Fruit fly (Drosophila melanogaster): Measurements from ENCODE around the gene CG17568.
A peak's percentile ranks its signal among the peaks of the same experiment; 100 is the strongest.

CG17568 gene

DNA sequence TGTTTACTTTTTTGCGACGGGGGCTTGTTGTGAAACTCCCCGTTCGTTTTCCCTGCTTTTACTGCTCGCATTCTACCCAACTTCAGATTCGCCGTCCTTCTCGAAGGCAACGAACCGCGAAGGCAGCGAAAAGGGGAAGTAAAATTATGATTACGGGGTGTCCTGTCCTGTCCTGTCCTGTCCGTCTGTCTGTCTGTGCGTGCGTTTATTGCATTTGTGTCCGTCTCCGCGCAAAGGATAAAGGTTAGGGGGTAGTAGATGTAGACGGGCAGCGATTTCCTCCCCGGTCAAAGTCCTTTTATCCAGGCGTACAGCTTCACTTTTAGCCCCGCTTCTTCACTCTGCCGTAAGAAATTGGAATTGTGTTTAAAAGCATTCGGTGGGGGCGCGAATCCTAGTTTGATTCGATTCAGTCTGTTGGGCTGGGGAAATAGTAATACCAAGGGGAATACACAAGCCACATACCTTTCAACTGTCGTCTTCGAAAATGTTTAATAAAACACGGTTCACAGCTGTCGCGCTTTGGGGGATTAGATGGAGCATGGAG, 14.3 kb downstream of the CG17568 start:
- TF ChIP-seq CG10274 (GFP tag; optimal IDR thresholded peaks at IDR 0.05) (no peak), sna (GFP tag; IDR thresholded peaks at IDR 0.05; ENCODE audit: partially characterized antibody) (no peak), Gug (GFP tag; IDR thresholded peaks at IDR 0.05) (no peak), Max (GFP tag; optimal IDR thresholded peaks at IDR 0.05) (no peak), CG17568 (GFP tag; optimal IDR thresholded peaks at IDR 0.05) (no peak), sens (GFP tag) (peak; percentile 46), pros (GFP tag; optimal IDR thresholded peaks at IDR 0.05) (peak; percentile 96), NC2α (GFP tag; optimal IDR thresholded peaks at IDR 0.05) (no peak), Xbp1 (GFP tag; optimal IDR thresholded peaks at IDR 0.05) (no peak), exex (tag; optimal IDR thresholded peaks at IDR 0.05) (no peak), Adf1 (GFP tag; IDR thresholded peaks at IDR 0.05) (peak; percentile 8; the same call in 1 of the 2 replicates), CG13287 (GFP tag; IDR thresholded peaks at IDR 0.05; ENCODE audit: partially characterized antibody) (no peak), CG3281 (GFP tag; optimal IDR thresholded peaks at IDR 0.05) (no peak), Fer1 (GFP tag; optimal IDR thresholded peaks at IDR 0.05) (no peak), CG18599 (GFP tag; optimal IDR thresholded peaks at IDR 0.05) (no peak), abd-A (tag; optimal IDR thresholded peaks at IDR 0.05) (peak; percentile 88), CG3163 (GFP tag; optimal IDR thresholded peaks at IDR 0.05) (no peak), Oli (tag; optimal IDR thresholded peaks at IDR 0.05) (no peak), CG32767 (GFP tag; IDR thresholded peaks at IDR 0.05) (no peak), CG8089 (GFP tag; optimal IDR thresholded peaks at IDR 0.05) (no peak), gcm2 (GFP tag; optimal IDR thresholded peaks at IDR 0.05) (no peak), corto (GFP tag; optimal IDR thresholded peaks at IDR 0.05) (no peak), gro (GFP tag; optimal IDR thresholded peaks at IDR 0.05) (no peak), Drgx (GFP tag; IDR thresholded peaks at IDR 0.05) (no peak), Med (GFP tag) (peak; percentile 71), Rx (GFP tag; IDR thresholded peaks at IDR 0.05) (no peak), lov (optimal IDR thresholded peaks at IDR 0.05) (no peak), lov (GFP tag; IDR thresholded peaks at IDR 0.05) (0 out of 3 replicates have a peak, but pooled peaks have one; percentile 18), CG32772 (GFP tag; IDR thresholded peaks at IDR 0.05) (no peak), sqz (GFP tag; optimal IDR thresholded peaks at IDR 0.05) (peak; percentile 39), CG18476 (GFP tag; optimal IDR thresholded peaks at IDR 0.05) (no peak)

DNA sequence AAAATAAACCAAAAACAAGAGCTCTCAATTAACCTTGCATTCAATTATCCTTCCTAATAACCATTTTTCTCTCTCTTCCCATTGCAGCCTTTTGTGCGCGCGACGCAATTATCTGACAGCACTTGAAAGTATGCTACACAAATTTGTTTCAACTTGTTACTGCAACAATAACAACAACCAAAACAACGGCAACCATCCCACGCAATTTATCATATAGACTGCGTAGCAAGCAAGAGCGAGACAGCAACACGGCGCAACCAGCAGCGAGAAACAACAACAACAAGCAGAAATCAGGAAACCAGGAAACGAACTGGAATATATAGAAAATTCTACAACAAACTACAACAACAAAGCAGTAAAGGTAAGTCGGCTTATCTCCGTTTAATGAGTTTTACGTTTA, 15.5 kb downstream of the CG17568 start:
- TF ChIP-seq fu2 (GFP tag; optimal IDR thresholded peaks at IDR 0.05), result no peak
- TF ChIP-seq CG12071 (GFP tag; optimal IDR thresholded peaks at IDR 0.05), result no peak
- TF ChIP-seq Mes4 (GFP tag; optimal IDR thresholded peaks at IDR 0.05), result no peak
- TF ChIP-seq CG2202 (tag; optimal IDR thresholded peaks at IDR 0.05), result no peak
- 0 out of 3 replicates have a peak, but pooled peaks have one; percentile 11 for TF ChIP-seq CG11695 (GFP tag; IDR thresholded peaks at IDR 0.05)
- TF ChIP-seq Xrp1 (GFP tag; IDR thresholded peaks at IDR 0.05), result no peak
- TF ChIP-seq Dek (tag; optimal IDR thresholded peaks at IDR 0.05), result peak; percentile 11
- no peak for TF ChIP-seq gcm2 (GFP tag; optimal IDR thresholded peaks at IDR 0.05)
- no peak for TF ChIP-seq grn (GFP tag; optimal IDR thresholded peaks at IDR 0.05)
- no peak for TF ChIP-seq CG4282 (GFP tag; optimal IDR thresholded peaks at IDR 0.05)
- no peak for TF ChIP-seq gsb-n (tag; optimal IDR thresholded peaks at IDR 0.05)
- no peak for TF ChIP-seq CG33213 (GFP tag; optimal IDR thresholded peaks at IDR 0.05)
- no peak for TF ChIP-seq row (GFP tag; IDR thresholded peaks at IDR 0.05)
- TF ChIP-seq CG12219 (GFP tag; optimal IDR thresholded peaks at IDR 0.05), result peak; percentile 14
- TF ChIP-seq CG7987 (GFP tag; optimal IDR thresholded peaks at IDR 0.05), result no peak
- no peak for TF ChIP-seq CG17912 (GFP tag; optimal IDR thresholded peaks at IDR 0.05)
- TF ChIP-seq so (GFP tag; IDR thresholded peaks at IDR 0.05), result no peak
- TF ChIP-seq Rx (GFP tag; IDR thresholded peaks at IDR 0.05), result no peak
- peak; percentile 5 for TF ChIP-seq CG9437 (GFP tag; optimal IDR thresholded peaks at IDR 0.05)
- TF ChIP-seq CG9609 (GFP tag; optimal IDR thresholded peaks at IDR 0.05), result no peak
- no peak for TF ChIP-seq CG2116 (GFP tag; optimal IDR thresholded peaks at IDR 0.05)
- TF ChIP-seq hb (GFP tag; IDR thresholded peaks at IDR 0.05; ENCODE audit: partially characterized antibody), result no peak
- TF ChIP-seq CG4404 (GFP tag; IDR thresholded peaks at IDR 0.05), result no peak
- no peak for TF ChIP-seq cas (GFP tag; IDR thresholded peaks at IDR 0.05)
